Fruit fly (Drosophila melanogaster) whole organism, embryonic: ENCODE measurements around the gene CG14625.

Experiments used
- Bteb2 ChIP-seq: fragments of 200-800 bp; sonication (Bioruptor generic); optimal IDR thresholded peaks from 2 replicates; lab custom pipeline; 2016; ENCODE audit warnings: missing biosample characterization, missing genetic modification characterization
- CG1024 ChIP-seq: fragments of 200-800 bp; sonication (Bioruptor generic); IDR thresholded peaks from 2 replicates; pipeline ENCODE4 v1.3.6; 2022; ENCODE audit warnings: missing biosample characterization, missing genetic modification characterization
- CG10274 ChIP-seq: fragments of 200-800 bp; sonication (Bioruptor generic); optimal IDR thresholded peaks from 3 replicates; lab custom pipeline; 2017; ENCODE audit warnings: missing biosample characterization, mild to moderate bottlenecking, missing genetic modification characterization
- CG10431 ChIP-seq: fragments of 200-800 bp; sonication (Bioruptor generic); optimal IDR thresholded peaks from 3 replicates; lab custom pipeline; 2018; ENCODE audit warnings: missing biosample characterization, mild to moderate bottlenecking, missing genetic modification characterization
- CG10565 ChIP-seq: fragments of 200-800 bp; sonication (Bioruptor generic); optimal IDR thresholded peaks from 3 replicates; lab custom pipeline; 2016; ENCODE audit warnings: missing biosample characterization, mild to moderate bottlenecking, missing genetic modification characterization
- CG10979 ChIP-seq: fragments of 200-800 bp; sonication (Bioruptor generic); optimal IDR thresholded peaks from 2 replicates; lab custom pipeline; 2018; ENCODE audit warnings: missing biosample characterization, mild to moderate bottlenecking, missing genetic modification characterization, moderate library complexity
- CG11085 ChIP-seq: fragments of 200-800 bp; sonication (Bioruptor generic); IDR thresholded peaks from 2 replicates; pipeline ENCODE4 v1.3.6; 2022; ENCODE audit warnings: missing biosample characterization, missing genetic modification characterization
- CG11398 ChIP-seq: fragments of 200-800 bp; sonication (Bioruptor generic); optimal IDR thresholded peaks from 2 replicates; lab custom pipeline; 2016; ENCODE audit warnings: missing biosample characterization, missing genetic modification characterization
- CG11456 ChIP-seq: fragments of 200-800 bp; sonication (Bioruptor generic); IDR thresholded peaks from 3 replicates; pipeline ENCODE4 v1.3.6; 2022; ENCODE audit warnings: missing biosample characterization, missing genetic modification characterization
- CG12219 ChIP-seq: fragments of 200-800 bp; sonication (Bioruptor generic); optimal IDR thresholded peaks from 3 replicates; lab custom pipeline; 2018; ENCODE audit warnings: missing biosample characterization, mild to moderate bottlenecking, missing genetic modification characterization
- CG14965 ChIP-seq: fragments of 200-800 bp; sonication (Bioruptor generic); optimal IDR thresholded peaks from 2 replicates; lab custom pipeline; 2016; ENCODE audit warnings: missing biosample characterization, missing genetic modification characterization, borderline replicate concordance
- CG15011 ChIP-seq: fragments of 200-800 bp; sonication (Bioruptor generic); optimal IDR thresholded peaks from 3 replicates; lab custom pipeline; 2018; ENCODE audit warnings: missing biosample characterization, mild to moderate bottlenecking, missing genetic modification characterization
- CG17385 ChIP-seq: fragments of 200-800 bp; sonication (Bioruptor generic); optimal IDR thresholded peaks from 3 replicates; lab custom pipeline; 2018; ENCODE audit warnings: missing biosample characterization, mild to moderate bottlenecking, missing genetic modification characterization
- CG2129 ChIP-seq: fragments of 200-800 bp; sonication (Bioruptor generic); IDR thresholded peaks from 2 replicates; pipeline ENCODE4 v1.3.6; 2022; ENCODE audit warnings: missing biosample characterization, missing genetic modification characterization; ENCODE audit not compliant: partially characterized antibody
- CG30431 ChIP-seq: fragments of 200-800 bp; sonication (Bioruptor generic); optimal IDR thresholded peaks from 2 replicates; lab custom pipeline; 2017; ENCODE audit warnings: missing biosample characterization, missing genetic modification characterization
- CG32767 ChIP-seq: fragments of 200-800 bp; sonication (Bioruptor generic); IDR thresholded peaks from 2 replicates; pipeline ENCODE4 v1.3.6; 2022; ENCODE audit warnings: missing biosample characterization, missing genetic modification characterization
- CG6791 ChIP-seq: fragments of 200-800 bp; sonication (Bioruptor generic); IDR thresholded peaks from 3 replicates; pipeline ENCODE4 v1.3.6; 2022; ENCODE audit warnings: missing biosample characterization, missing genetic modification characterization; ENCODE audit not compliant: partially characterized antibody
- CG9876 ChIP-seq: fragments of 200-800 bp; sonication (Bioruptor generic); optimal IDR thresholded peaks from 2 replicates; lab custom pipeline; 2016; ENCODE audit warnings: missing biosample characterization, missing genetic modification characterization
- CTCF ChIP-seq: fragments of 200-800 bp; sonication (Bioruptor generic); optimal IDR thresholded peaks from 2 replicates; lab custom pipeline; 2017; ENCODE audit warnings: missing biosample characterization, mild to moderate bottlenecking, missing genetic modification characterization, moderate library complexity
- D ChIP-seq, 2 experiments: fragments of 200-800 bp in 1 of 2; fragments of >200 bp in 1 of 2; sonication (Bioruptor generic) in 1 of 2; optimal IDR thresholded peaks; 2 replicates in 1 of 2; 3 replicates in 1 of 2; lab custom pipeline; 2017; ENCODE audit warnings: mild to moderate bottlenecking in 1 of 2, missing biosample characterization in 1 of 2, missing genetic modification characterization in 1 of 2, missing genetic modification reagents in 1 of 2
- Dip3 ChIP-seq: fragments of 200-800 bp; sonication (Bioruptor generic); optimal IDR thresholded peaks from 3 replicates; lab custom pipeline; 2016; ENCODE audit warnings: missing biosample characterization, missing genetic modification characterization
- Dref ChIP-seq: fragments of 200-800 bp; sonication (Bioruptor generic); IDR thresholded peaks from 2 replicates; pipeline ENCODE4 v1.3.6; 2022; ENCODE audit warnings: missing biosample characterization, missing genetic modification characterization
- HLH4C ChIP-seq: fragments of 200-800 bp; sonication (Bioruptor generic); IDR thresholded peaks from 3 replicates; pipeline ENCODE4 v1.3.6; 2022; ENCODE audit warnings: missing biosample characterization, missing genetic modification characterization; ENCODE audit not compliant: partially characterized antibody
- Hr78 ChIP-seq, 2 experiments: fragments of 200-800 bp in 1 of 2; fragments of >200 bp in 1 of 2; sonication (Bioruptor generic) in 1 of 2; optimal IDR thresholded peaks; 2 replicates each; lab custom pipeline; 2017 to 2019; ENCODE audit warnings: missing biosample characterization in 2 of 2, missing genetic modification characterization in 2 of 2, mild to moderate bottlenecking in 1 of 2, moderate library complexity in 1 of 2
- Lpt ChIP-seq: fragments of >200 bp; optimal IDR thresholded peaks from 2 replicates; lab custom pipeline; 2018; ENCODE audit warnings: missing biosample characterization, missing genetic modification characterization
- Meics ChIP-seq: fragments of 200-800 bp; sonication (Bioruptor generic); optimal IDR thresholded peaks from 2 replicates; lab custom pipeline; 2017; ENCODE audit warnings: missing biosample characterization, mild to moderate bottlenecking, missing genetic modification characterization
- Myb ChIP-seq: fragments of 200-800 bp; sonication (Bioruptor generic); optimal IDR thresholded peaks from 2 replicates; lab custom pipeline; 2016; ENCODE audit warnings: missing biosample characterization, missing genetic modification characterization
- Nf-YA ChIP-seq: fragments of 200-800 bp; sonication (Bioruptor generic); IDR thresholded peaks from 2 replicates; pipeline ENCODE4 v1.3.6; 2022; ENCODE audit warnings: missing biosample characterization, missing genetic modification characterization
- Six4 ChIP-seq: fragments of 200-800 bp; sonication (Bioruptor generic); optimal IDR thresholded peaks from 2 replicates; lab custom pipeline; 2016; ENCODE audit warnings: missing biosample characterization, missing genetic modification characterization
- Sry-δ ChIP-seq: fragments of 200-800 bp; sonication (Bioruptor generic); optimal IDR thresholded peaks from 2 replicates; lab custom pipeline; 2016; ENCODE audit warnings: missing biosample characterization, missing genetic modification characterization
- Vsx1 ChIP-seq: fragments of 200-800 bp; sonication (Bioruptor generic); optimal IDR thresholded peaks from 2 replicates; lab custom pipeline; 2017; ENCODE audit warnings: missing biosample characterization, mild to moderate bottlenecking, missing genetic modification characterization, missing genetic modification reagents
- ab ChIP-seq: fragments of 200-800 bp; sonication (Bioruptor generic); optimal IDR thresholded peaks from 2 replicates; lab custom pipeline; 2016; ENCODE audit warnings: missing biosample characterization, missing genetic modification characterization
- bigmax ChIP-seq: fragments of 200-800 bp; sonication (Bioruptor generic); optimal IDR thresholded peaks from 2 replicates; lab custom pipeline; 2018; ENCODE audit warnings: missing biosample characterization, mild to moderate bottlenecking, missing genetic modification characterization
- chinmo ChIP-seq: fragments of 200-800 bp; sonication (Bioruptor generic); IDR thresholded peaks from 4 replicates; pipeline ENCODE4 v1.3.6; 2022; ENCODE audit warnings: missing biosample characterization, missing genetic modification characterization; ENCODE audit not compliant: partially characterized antibody
- chn ChIP-seq: fragments of 200-800 bp; sonication (Bioruptor generic); optimal IDR thresholded peaks from 2 replicates; lab custom pipeline; 2016; ENCODE audit warnings: missing biosample characterization, missing genetic modification characterization
- esg ChIP-seq: fragments of 200-800 bp; sonication (Bioruptor generic); conservative IDR thresholded peaks from 2 replicates; pipeline ENCODE4 v1.3.6; 2022; ENCODE audit warnings: missing biosample characterization, missing genetic modification characterization
- exex ChIP-seq: fragments of 200-800 bp; sonication (Bioruptor generic); optimal IDR thresholded peaks from 4 replicates; lab custom pipeline; 2018; ENCODE audit warnings: missing biosample characterization, mild to moderate bottlenecking, missing genetic modification characterization, moderate library complexity
- grn ChIP-seq: fragments of 200-800 bp; sonication (Bioruptor generic); optimal IDR thresholded peaks from 3 replicates; lab custom pipeline; 2017; ENCODE audit warnings: missing biosample characterization, missing genetic modification characterization
- kay ChIP-seq: fragments of 200-800 bp; sonication (Bioruptor generic); optimal IDR thresholded peaks from 2 replicates; lab custom pipeline; 2016; ENCODE audit warnings: missing biosample characterization, missing genetic modification characterization
- nmo ChIP-seq: fragments of 200-800 bp; sonication (Bioruptor generic); optimal IDR thresholded peaks from 2 replicates; lab custom pipeline; 2018; ENCODE audit warnings: missing biosample characterization, mild to moderate bottlenecking, missing genetic modification characterization, moderate library complexity
- pzg ChIP-seq: fragments of 200-800 bp; sonication (Bioruptor generic); optimal IDR thresholded peaks from 3 replicates; lab custom pipeline; 2018; ENCODE audit warnings: missing biosample characterization, mild to moderate bottlenecking, missing genetic modification characterization, moderate library complexity
- salm ChIP-seq: fragments of 200-800 bp; sonication (Bioruptor generic); optimal IDR thresholded peaks from 2 replicates; lab custom pipeline; 2018; ENCODE audit warnings: missing biosample characterization, mild to moderate bottlenecking, missing genetic modification characterization
- sqz ChIP-seq: fragments of 200-800 bp; sonication (Bioruptor generic); optimal IDR thresholded peaks from 3 replicates; lab custom pipeline; 2018; ENCODE audit warnings: missing biosample characterization, mild to moderate bottlenecking, missing genetic modification characterization
- tin ChIP-seq: fragments of 200-800 bp; sonication (Bioruptor generic); optimal IDR thresholded peaks from 3 replicates; lab custom pipeline; 2016; ENCODE audit warnings: missing biosample characterization, missing genetic modification characterization
- toy ChIP-seq: fragments of 200-800 bp; sonication (Bioruptor generic); IDR thresholded peaks from 2 replicates; pipeline ENCODE4 v1.3.6; 2022; ENCODE audit warnings: missing biosample characterization, missing genetic modification characterization
- twi ChIP-seq: fragments of 200-800 bp; optimal IDR thresholded peaks from 2 replicates; lab custom pipeline; 2019; ENCODE audit warnings: missing biosample characterization, mild to moderate bottlenecking, missing genetic modification characterization, moderate library complexity
- z ChIP-seq: fragments of 200-800 bp; sonication (Bioruptor generic); IDR thresholded peaks from 3 replicates; pipeline ENCODE4 v1.3.6; 2022; ENCODE audit warnings: missing biosample characterization, missing genetic modification characterization
- zen ChIP-seq: fragments of 200-800 bp; sonication (Bioruptor generic); optimal IDR thresholded peaks from 3 replicates; lab custom pipeline; 2018; ENCODE audit warnings: missing biosample characterization, mild to moderate bottlenecking, missing genetic modification characterization, moderate library complexity

CG14625 gene

DNA sequence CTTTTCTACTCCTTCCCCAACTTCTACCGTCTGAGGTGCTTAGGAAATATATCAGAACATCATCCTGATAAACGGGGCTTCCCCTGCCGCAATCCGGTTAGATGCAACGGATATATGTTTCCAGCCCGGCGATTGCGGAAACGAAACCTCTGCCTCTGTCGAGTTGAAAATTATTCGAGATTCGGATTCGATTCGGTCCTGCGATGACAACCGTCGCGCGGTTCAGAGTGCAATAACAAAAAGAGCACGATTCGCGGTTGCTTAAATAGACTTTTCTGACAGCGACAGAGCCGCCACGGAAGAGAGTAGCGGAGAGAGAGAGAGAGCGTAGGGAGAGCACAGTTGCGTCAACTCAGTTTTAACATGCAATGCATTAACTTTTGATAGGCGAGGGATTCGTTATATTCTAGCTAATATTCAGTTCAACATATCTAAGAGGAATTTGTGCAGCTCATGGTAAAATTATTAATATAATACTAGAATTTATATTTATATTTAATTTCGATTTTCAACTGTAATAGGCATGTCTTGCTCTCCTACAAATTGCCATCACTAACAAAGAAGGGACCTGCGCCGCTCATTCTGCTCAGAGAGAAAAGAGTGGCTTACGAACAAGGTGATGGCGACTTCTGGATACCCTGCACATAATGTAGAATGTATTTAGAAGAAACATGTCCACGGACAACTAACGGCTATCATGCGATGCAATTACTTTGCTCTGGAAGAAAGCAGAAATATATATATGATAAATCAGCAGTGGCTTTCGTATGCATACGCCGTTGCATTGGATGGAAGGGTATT is 35.7 kb downstream of the CG14625 start (continued):
- peak; percentile 98 for TF ChIP-seq CG10274
- TF ChIP-seq Meics (GFP tag; lab: Kevin White, UChicago), result peak; percentile 73
- TF ChIP-seq CG9876 (GFP tag; lab: Kevin White, UChicago), result peak; percentile 11
- peak; percentile 51 for TF ChIP-seq CG15011 (GFP tag; lab: Kevin White, UChicago)
- TF ChIP-seq bigmax (GFP tag; lab: Kevin White, UChicago), result no peak
- TF ChIP-seq z (GFP tag; lab: Robert Waterston, UW), result peak; percentile 66; the same call in 2 of the 3 replicates
- TF ChIP-seq nmo, result peak; percentile 88
- TF ChIP-seq chn (GFP tag; lab: Kevin White, UChicago), result peak; percentile 71
- peak; percentile 50 for TF ChIP-seq CG2129
- no peak for TF ChIP-seq pzg (GFP tag; lab: Kevin White, UChicago)

DNA sequence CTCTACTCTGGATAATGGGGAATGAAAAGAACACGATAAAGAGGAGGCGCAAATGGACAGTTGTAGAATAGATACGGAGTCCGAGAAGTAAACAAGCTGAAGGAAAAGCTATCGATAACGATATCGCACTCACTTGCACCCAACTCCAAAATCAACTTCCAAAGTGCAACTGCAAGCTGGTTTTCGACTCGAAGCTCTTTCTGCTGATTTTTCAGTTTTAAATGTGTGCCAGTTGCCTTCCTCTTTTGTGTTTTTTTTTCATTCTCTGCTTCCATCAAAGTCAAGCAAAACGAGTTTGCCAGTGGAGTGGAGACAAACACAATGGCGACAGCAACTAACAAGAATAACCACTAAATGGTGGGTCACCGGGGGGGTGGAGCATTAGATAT is 36.3 kb downstream of the CG14625 start:
- no peak for TF ChIP-seq twi
- peak; percentile 33; the same call in 1 of the 4 replicates for TF ChIP-seq chinmo (GFP tag; lab: Robert Waterston, UW)
- TF ChIP-seq D (optimal IDR thresholded peaks at IDR 0.05; lab: Kevin White, UChicago), result no peak
- no peak for TF ChIP-seq D (GFP tag; optimal IDR thresholded peaks at IDR 0.05; lab: Kevin White, UChicago)
- no peak for TF ChIP-seq zen (tag; lab: Kevin White, UChicago)
- TF ChIP-seq CTCF (GFP tag; lab: Kevin White, UChicago), result no peak
- TF ChIP-seq CG11398 (GFP tag; lab: Kevin White, UChicago), result no peak
- no peak for TF ChIP-seq CG1024 (GFP tag; lab: Robert Waterston, UW)
- no peak for TF ChIP-seq Bteb2 (GFP tag; lab: Kevin White, UChicago)
- TF ChIP-seq CG14965 (GFP tag; lab: Kevin White, UChicago), result no peak
- no peak for TF ChIP-seq CG10979 (tag; lab: Kevin White, UChicago)
- TF ChIP-seq ab (GFP tag; lab: Kevin White, UChicago), result no peak
- no peak for TF ChIP-seq Lpt (GFP tag; lab: Kevin White, UChicago)
- TF ChIP-seq CG12219, result no peak
- TF ChIP-seq Nf-YA, result 0 out of 2 replicates have a peak, but pooled peaks have one; percentile 2
- TF ChIP-seq Myb (GFP tag; lab: Kevin White, UChicago), result no peak
- TF ChIP-seq HLH4C (GFP tag; lab: Robert Waterston, UW), result no peak
- TF ChIP-seq CG30431, result no peak
- TF ChIP-seq grn, result no peak
- peak; percentile 42; the same call in 1 of the 2 replicates for TF ChIP-seq Dref (GFP tag; lab: Robert Waterston, UW)
- TF ChIP-seq toy (GFP tag; lab: Robert Waterston, UW), result no peak
- no peak for TF ChIP-seq CG10565 (GFP tag; lab: Kevin White, UChicago)
- TF ChIP-seq CG6791 (GFP tag; lab: Robert Waterston, UW), result 0 out of 3 replicates have a peak, but pooled peaks have one; percentile 20
- TF ChIP-seq Sry-δ (GFP tag; lab: Kevin White, UChicago), result peak; percentile 1
- no peak for TF ChIP-seq Vsx1 (GFP tag; lab: Kevin White, UChicago)
- no peak for TF ChIP-seq CG32767 (GFP tag; lab: Robert Waterston, UW)
- no peak for TF ChIP-seq tin (GFP tag; lab: Kevin White, UChicago)
- no peak for TF ChIP-seq Six4 (GFP tag; lab: Kevin White, UChicago)
- TF ChIP-seq sqz (GFP tag; lab: Kevin White, UChicago), result no peak
- TF ChIP-seq CG11456 (GFP tag; lab: Robert Waterston, UW), result no peak
- TF ChIP-seq Dip3 (GFP tag; lab: Kevin White, UChicago), result no peak
- TF ChIP-seq CG17385 (GFP tag; lab: Kevin White, UChicago), result no peak
- TF ChIP-seq salm (tag; lab: Kevin White, UChicago), result no peak
- no peak for TF ChIP-seq esg (GFP tag; lab: Robert Waterston, UW)
- no peak for TF ChIP-seq Hr78 (GFP tag; optimal IDR thresholded peaks at IDR 0.05; lab: Kevin White, UChicago)
- 0 out of 2 replicates have a peak, but pooled peaks have one; percentile 1 for TF ChIP-seq CG11085 (GFP tag; lab: Robert Waterston, UW)
- no peak for TF ChIP-seq CG10431 (GFP tag; lab: Kevin White, UChicago)
- no peak for TF ChIP-seq kay (GFP tag; lab: Kevin White, UChicago)
- no peak for TF ChIP-seq exex (tag; lab: Kevin White, UChicago)
